Worm (Caenorhabditis elegans) whole organism, L4 larva: Measurements from ENCODE around the gene Y67H2A.7.

Experiments
- F26F4.8 ChIP-seq: fragments of 200-800 bp; sonication (Bioruptor generic); conservative IDR thresholded peaks from 2 replicates; pipeline ENCODE4 v1.3.6; 2022; ENCODE audit warnings: missing genetic modification characterization, missing compliant biosample characterization
- T20F7.1 ChIP-seq: fragments of 200-800 bp; sonication (Bioruptor generic); optimal IDR thresholded peaks from 2 replicates; lab custom pipeline; 2018; ENCODE audit warnings: mild to moderate bottlenecking, missing genetic modification characterization, missing compliant biosample characterization
- Y5F2A.4 ChIP-seq: fragments of 200-800 bp; sonication (Bioruptor generic); optimal IDR thresholded peaks from 2 replicates; lab custom pipeline; 2018; ENCODE audit warnings: mild to moderate bottlenecking, missing genetic modification characterization, missing compliant biosample characterization
- Y75B8A.6 ChIP-seq: fragments of 200-800 bp; sonication (Bioruptor generic); IDR thresholded peaks from 2 replicates; pipeline ENCODE4 v1.3.6; 2022; ENCODE audit warnings: missing genetic modification reagents, missing genetic modification characterization, missing compliant biosample characterization
- arid-1 ChIP-seq: fragments of 200-800 bp; sonication (Bioruptor generic); conservative IDR thresholded peaks from 2 replicates; pipeline ENCODE4 v1.3.6; 2022; ENCODE audit warnings: missing genetic modification reagents, missing genetic modification characterization, missing compliant biosample characterization
- ceh-20 ChIP-seq: fragments of 200-800 bp; sonication (Bioruptor generic); IDR thresholded peaks from 2 replicates; pipeline ENCODE4 v1.3.6; 2022; ENCODE audit warnings: missing genetic modification reagents, missing genetic modification characterization, missing compliant biosample characterization
- ceh-62 ChIP-seq: sonication (generic microtip); optimal IDR thresholded peaks from 2 replicates; lab custom pipeline; 2017; ENCODE audit warnings: missing biosample characterization, missing genetic modification characterization
- cey-2 ChIP-seq: sonication (generic microtip); optimal IDR thresholded peaks from 3 replicates; lab custom pipeline; 2017; ENCODE audit warnings: missing genetic modification characterization, mild to moderate bottlenecking, missing compliant biosample characterization, antibody characterized with exemption, borderline replicate concordance; ENCODE audit not compliant: insufficient read depth
- daf-16 ChIP-seq, 3 experiments: sonication (generic microtip); optimal IDR thresholded peaks; 2 replicates each; lab custom pipeline; 2016 to 2017; ENCODE audit warnings: missing genetic modification characterization in 3 of 3, missing genetic modification reagents in 3 of 3, mild to moderate bottlenecking in 2 of 3, missing compliant biosample characterization in 2 of 3, missing biosample characterization in 1 of 3, moderate library complexity in 1 of 3
- daf-19 ChIP-seq: fragments of 200-800 bp; sonication (Bioruptor generic); conservative IDR thresholded peaks from 2 replicates; pipeline ENCODE4 v1.3.6; 2022; ENCODE audit warnings: missing genetic modification characterization, missing compliant biosample characterization
- daf-8 ChIP-seq: fragments of 200-800 bp; sonication (Bioruptor generic); IDR thresholded peaks from 2 replicates; pipeline ENCODE4 v1.3.6; 2022; ENCODE audit warnings: missing genetic modification characterization, missing compliant biosample characterization
- dmd-6 ChIP-seq: fragments of 200-800 bp; sonication (Bioruptor generic); IDR thresholded peaks from 2 replicates; pipeline ENCODE4 v1.3.6; 2022; ENCODE audit warnings: missing genetic modification reagents, missing genetic modification characterization, missing compliant biosample characterization
- dve-1 ChIP-seq: sonication (generic microtip); optimal IDR thresholded peaks from 2 replicates; lab custom pipeline; 2017; ENCODE audit warnings: antibody characterized with exemption, mild to moderate bottlenecking, missing genetic modification characterization, missing compliant biosample characterization; ENCODE audit not compliant: insufficient read depth
- hlh-11 ChIP-seq: fragments of 200-800 bp; sonication (Bioruptor generic); optimal IDR thresholded peaks from 2 replicates; lab custom pipeline; 2018; ENCODE audit warnings: mild to moderate bottlenecking, missing genetic modification characterization, missing compliant biosample characterization
- hlh-30 ChIP-seq: sonication (generic microtip); optimal IDR thresholded peaks from 2 replicates; lab custom pipeline; 2017; ENCODE audit warnings: antibody characterized with exemption, mild to moderate bottlenecking, missing genetic modification characterization, missing compliant biosample characterization; ENCODE audit not compliant: insufficient read depth
- lin-1 ChIP-seq: fragments of 200-800 bp; sonication (Bioruptor generic); IDR thresholded peaks from 2 replicates; pipeline ENCODE4 v1.3.6; 2022; ENCODE audit warnings: missing genetic modification reagents, missing genetic modification characterization, missing compliant biosample characterization
- lin-38 ChIP-seq: fragments of 200-800 bp; sonication (Bioruptor generic); IDR thresholded peaks from 2 replicates; pipeline ENCODE4 v1.3.6; 2022; ENCODE audit warnings: missing genetic modification reagents, missing genetic modification characterization, missing compliant biosample characterization
- lsy-2 ChIP-seq, 2 experiments: fragments of 150-350 bp in 1 of 2; sonication (generic microtip) in 1 of 2; optimal IDR thresholded peaks; 2 replicates each; lab custom pipeline; 2014 to 2017; ENCODE audit warnings: missing biosample characterization in 2 of 2, missing genetic modification characterization in 2 of 2
- mdl-1 ChIP-seq, 2 experiments: fragments of 150-350 bp in 1 of 2; sonication (generic microtip) in 1 of 2; optimal IDR thresholded peaks; 2 replicates each; lab custom pipeline; 2014 to 2017; ENCODE audit warnings: missing biosample characterization in 2 of 2, missing genetic modification characterization in 2 of 2
- mdt-29 ChIP-seq: fragments of 200-800 bp; sonication (Bioruptor generic); IDR thresholded peaks from 2 replicates; pipeline ENCODE4 v1.3.6; 2022; ENCODE audit warnings: missing genetic modification reagents, missing genetic modification characterization, missing compliant biosample characterization
- mep-1 ChIP-seq: fragments of 150-350 bp; sonication (generic microtip); optimal IDR thresholded peaks from 3 replicates; lab custom pipeline; 2014; ENCODE audit warnings: missing biosample characterization, missing genetic modification characterization
- mes-2 ChIP-seq: sonication (generic microtip); optimal IDR thresholded peaks from 2 replicates; lab custom pipeline; 2016; ENCODE audit warnings: missing genotype, mild to moderate bottlenecking, missing genetic modification characterization, missing compliant biosample characterization; ENCODE audit not compliant: poor library complexity, severe bottlenecking
- mxl-2 ChIP-seq: fragments of 200-800 bp; sonication (Bioruptor generic); conservative IDR thresholded peaks from 2 replicates; pipeline ENCODE4 v1.3.6; 2022; ENCODE audit warnings: missing genetic modification reagents, missing genetic modification characterization, missing compliant biosample characterization
- mxl-3 ChIP-seq: fragments of 200-800 bp; sonication (Bioruptor generic); optimal IDR thresholded peaks from 2 replicates; lab custom pipeline; 2018; ENCODE audit warnings: mild to moderate bottlenecking, missing genetic modification characterization, missing compliant biosample characterization
- nhr-10 ChIP-seq: fragments of 150-350 bp; optimal IDR thresholded peaks from 2 replicates; lab custom pipeline; 2014; ENCODE audit warnings: missing biosample characterization, missing genetic modification characterization
- nhr-102 ChIP-seq: sonication (generic microtip); optimal IDR thresholded peaks from 2 replicates; lab custom pipeline; 2016; ENCODE audit warnings: mild to moderate bottlenecking, missing genetic modification characterization, moderate library complexity, missing compliant biosample characterization
- nhr-28 ChIP-seq: fragments of 150-350 bp; optimal IDR thresholded peaks from 2 replicates; lab custom pipeline; 2014; ENCODE audit warnings: missing biosample characterization, missing genetic modification characterization
- nhr-48 ChIP-seq: sonication (generic microtip); optimal IDR thresholded peaks from 2 replicates; lab custom pipeline; 2016; ENCODE audit warnings: mild to moderate bottlenecking, missing genetic modification characterization, missing compliant biosample characterization
- nhr-77 ChIP-seq: fragments of 150-350 bp; optimal IDR thresholded peaks from 2 replicates; lab custom pipeline; 2014; ENCODE audit warnings: missing biosample characterization, missing genetic modification characterization
- pha-4 ChIP-seq, 2 experiments: fragments of 150-350 bp in 1 of 2; fragments of 200-800 bp in 1 of 2; sonication (Bioruptor generic) in 1 of 2; IDR thresholded peaks in 1 of 2; optimal IDR thresholded peaks in 1 of 2; 2 replicates each; pipeline versions ENCODE4 v1.3.6 to Lab custom; 2014 to 2022; ENCODE audit warnings: missing genetic modification characterization in 2 of 2, missing genetic modification reagents in 2 of 2, missing biosample characterization in 1 of 2, missing compliant biosample characterization in 1 of 2
- php-3 ChIP-seq: fragments of 200-800 bp; sonication (Bioruptor generic); IDR thresholded peaks from 2 replicates; pipeline ENCODE4 v1.3.6; 2022; ENCODE audit warnings: missing genetic modification reagents, missing genetic modification characterization, missing compliant biosample characterization
- pqm-1 ChIP-seq: sonication (generic microtip); optimal IDR thresholded peaks from 2 replicates; lab custom pipeline; 2017; ENCODE audit warnings: missing biosample characterization, missing genetic modification characterization
- snpc-4 ChIP-seq: fragments of 150-350 bp; optimal IDR thresholded peaks from 2 replicates; lab custom pipeline; 2014; ENCODE audit warnings: missing biosample characterization, missing genetic modification characterization
- spr-1 ChIP-seq: sonication (generic microtip); optimal IDR thresholded peaks from 2 replicates; lab custom pipeline; 2016; ENCODE audit warnings: mild to moderate bottlenecking, missing genetic modification characterization, missing compliant biosample characterization
- spr-3 ChIP-seq: fragments of 200-800 bp; sonication (Bioruptor generic); optimal IDR thresholded peaks from 2 replicates; lab custom pipeline; 2018; ENCODE audit warnings: mild to moderate bottlenecking, missing genetic modification characterization, missing compliant biosample characterization
- tag-97 ChIP-seq: fragments of 200-800 bp; sonication (Bioruptor generic); IDR thresholded peaks from 2 replicates; pipeline ENCODE4 v1.3.6; 2022; ENCODE audit warnings: missing genetic modification characterization, missing compliant biosample characterization
- tra-1 ChIP-seq: fragments of 200-800 bp; sonication (Bioruptor generic); IDR thresholded peaks from 2 replicates; pipeline ENCODE4 v1.3.6; 2022; ENCODE audit warnings: missing genetic modification reagents, missing genetic modification characterization, missing compliant biosample characterization

The Y67H2A.7 gene

ce11 chrIV:13314181-13314580 lies 10.6 kb downstream of the Y67H2A.7 start:
- TF ChIP-seq hlh-30 (tag; lab: Kevin White, UChicago) (peak; percentile 60), nhr-28 (tag; lab: Kevin White, UChicago) (peak; percentile 99), daf-8 (GFP tag; lab: Robert Waterston, UW) (no peak), T20F7.1 (GFP tag; lab: Kevin White, UChicago) (peak; percentile 10), nhr-10 (tag; lab: Kevin White, UChicago) (peak; percentile 31), F26F4.8 (GFP tag; lab: Robert Waterston, UW) (no peak), mep-1 (tag; lab: Kevin White, UChicago) (peak; percentile 65), tra-1 (GFP tag; lab: Robert Waterston, UW) (peak; percentile 80; the same call in 1 of the 2 replicates), spr-1 (tag; lab: Kevin White, UChicago) (no peak), spr-3 (GFP tag; lab: Kevin White, UChicago) (peak; percentile 18), ceh-62 (tag; lab: Kevin White, UChicago) (no peak), nhr-77 (tag; lab: Kevin White, UChicago) (peak; percentile 49), mdt-29 (GFP tag; lab: Robert Waterston, UW) (peak; percentile 45; the same call in 1 of the 2 replicates), hlh-11 (tag; lab: Kevin White, UChicago) (peak; percentile 94), cey-2 (tag; lab: Kevin White, UChicago) (peak; percentile 22), lsy-2 (tag; optimal IDR thresholded peaks at IDR 0.05; lab: Kevin White, UChicago) (peak in 1 of 2 experiments; percentile 39), snpc-4 (tag; lab: Kevin White, UChicago) (no peak), pqm-1 (peak; percentile 82), Y75B8A.6 (GFP tag; lab: Robert Waterston, UW) (0 out of 2 replicates have a peak, but pooled peaks have one; percentile 19), mdl-1 (tag; optimal IDR thresholded peaks at IDR 0.05; lab: Kevin White, UChicago) (peak in 1 of 2 experiments; percentile 24), Y5F2A.4 (GFP tag; lab: Kevin White, UChicago) (no peak), tag-97 (GFP tag; lab: Robert Waterston, UW) (no peak), mes-2 (tag; lab: Kevin White, UChicago) (peak; percentile 51), daf-16 (GFP tag; optimal IDR thresholded peaks at IDR 0.05; lab: Kevin White, UChicago) (peak in 1 of 2 experiments; percentile 24), daf-16 (tag; optimal IDR thresholded peaks at IDR 0.05; lab: Kevin White, UChicago) (peak; percentile 81), dve-1 (peak; percentile 97), php-3 (GFP tag; lab: Robert Waterston, UW) (peak; percentile 97), mxl-3 (peak; percentile 40), nhr-102 (tag; lab: Kevin White, UChicago) (peak; percentile 72), arid-1 (GFP tag; lab: Robert Waterston, UW) (peak; percentile 40; the same call in 1 of the 2 replicates), mxl-2 (GFP tag; lab: Robert Waterston, UW) (0 out of 2 replicates have a peak, but pooled peaks have one; percentile 32), lin-1 (GFP tag; lab: Robert Waterston, UW) (peak; percentile 41; the same call in 1 of the 2 replicates), nhr-48 (tag; lab: Kevin White, UChicago) (peak; percentile 86), ceh-20 (GFP tag; lab: Robert Waterston, UW) (peak; percentile 85), dmd-6 (GFP tag; lab: Robert Waterston, UW) (peak; percentile 88), pha-4 (GFP tag; IDR thresholded peaks at IDR 0.05; lab: Robert Waterston, UW) (peak; percentile 7; the same call in 1 of the 2 replicates), pha-4 (tag; optimal IDR thresholded peaks at IDR 0.05; lab: Kevin White, UChicago) (no peak)

ce11 chrIV:13315344-13315743 lies 11.8 kb downstream of the Y67H2A.7 start, which contains the start of gene fat-1:
TSS of gene fat-1 (plus strand) at chrIV:13315644.
- TF ChIP-seq lin-38 (GFP tag; lab: Robert Waterston, UW) (0 out of 2 replicates have a peak, but pooled peaks have one; percentile 6), daf-19 (GFP tag; lab: Robert Waterston, UW) (no peak)
